Worm (Caenorhabditis elegans) whole organism, L1 larva: ENCODE results near the gene clec-257.
"Not testable (repeated sequence)": the region's sequence is repeated elsewhere in the genome, so short reads cannot be mapped to it uniquely, and the experiment has no call there.

Experiments
- ceh-8 ChIP-seq: fragments of 200-800 bp; sonication (Bioruptor generic); optimal IDR thresholded peaks from 2 replicates; lab custom pipeline; 2018; ENCODE audit warnings: mild to moderate bottlenecking, missing genetic modification characterization, moderate library complexity, missing compliant biosample characterization
- ceh-82 ChIP-seq, 3 experiments: fragments of 150-350 bp in 1 of 3; sonication (generic microtip) in 2 of 3; optimal IDR thresholded peaks; 2 replicates each; lab custom pipeline; 2014 to 2017; ENCODE audit warnings: missing biosample characterization in 3 of 3, missing genetic modification characterization in 3 of 3
- dsc-1 ChIP-seq: sonication (generic microtip); optimal IDR thresholded peaks from 2 replicates; lab custom pipeline; 2016; ENCODE audit warnings: mild to moderate bottlenecking, missing genetic modification characterization, missing compliant biosample characterization
- efl-1 ChIP-seq, 4 experiments: fragments of 150-350 bp; optimal IDR thresholded peaks in 3 of 4; peaks in 1 of 4; 1 replicate in 1 of 4; 2 replicates in 3 of 4; lab custom pipeline; 2014; ENCODE audit warnings: missing biosample characterization in 2 of 4, missing genetic modification characterization in 2 of 4, missing genetic modification reagents in 2 of 4
- efl-3 ChIP-seq: fragments of 200-800 bp; sonication (Bioruptor generic); optimal IDR thresholded peaks from 2 replicates; lab custom pipeline; 2018; ENCODE audit warnings: mild to moderate bottlenecking, missing genetic modification characterization, missing compliant biosample characterization
- egl-13 ChIP-seq: sonication (generic microtip); optimal IDR thresholded peaks from 2 replicates; lab custom pipeline; 2016; ENCODE audit warnings: missing genotype, missing genetic modification reagents, missing genetic modification characterization, missing compliant biosample characterization
- ets-5 ChIP-seq: fragments of 200-800 bp; sonication (Bioruptor generic); IDR thresholded peaks from 2 replicates; pipeline ENCODE4 v1.3.6; 2022; ENCODE audit warnings: missing genetic modification characterization, missing compliant biosample characterization
- fkh-4 ChIP-seq: sonication (generic microtip); optimal IDR thresholded peaks from 2 replicates; lab custom pipeline; 2016; ENCODE audit warnings: missing compliant biosample characterization, missing genetic modification characterization, borderline replicate concordance
- fos-1 ChIP-seq: fragments of 150-350 bp; optimal IDR thresholded peaks from 2 replicates; lab custom pipeline; 2014; ENCODE audit warnings: missing biosample characterization, missing genetic modification characterization
- grh-1 ChIP-seq: fragments of 200-800 bp; sonication (Bioruptor generic); IDR thresholded peaks from 2 replicates; pipeline ENCODE4 v1.3.6; 2022; ENCODE audit warnings: missing genetic modification reagents, missing genetic modification characterization, missing compliant biosample characterization
- hlh-17 ChIP-seq: fragments of 200-800 bp; sonication (Bioruptor generic); optimal IDR thresholded peaks from 2 replicates; lab custom pipeline; 2018; ENCODE audit warnings: missing genetic modification characterization, mild to moderate bottlenecking, missing compliant biosample characterization, moderate library complexity, borderline replicate concordance
- jun-1 ChIP-seq: fragments of 150-350 bp; optimal IDR thresholded peaks from 2 replicates; lab custom pipeline; 2014; ENCODE audit warnings: missing biosample characterization, missing genetic modification reagents, missing genetic modification characterization
- lir-3 ChIP-seq: sonication (generic microtip); optimal IDR thresholded peaks from 2 replicates; lab custom pipeline; 2016; ENCODE audit warnings: mild to moderate bottlenecking, missing genetic modification characterization, moderate library complexity, missing compliant biosample characterization; ENCODE audit not compliant: poor library complexity
- lsy-2 ChIP-seq, 2 experiments: fragments of 150-350 bp; optimal IDR thresholded peaks; 2 replicates each; lab custom pipeline; 2014; ENCODE audit warnings: missing biosample characterization in 2 of 2, missing genetic modification characterization in 2 of 2
- nhr-11 ChIP-seq: fragments of 150-350 bp; optimal IDR thresholded peaks from 2 replicates; lab custom pipeline; 2014; ENCODE audit warnings: missing biosample characterization, missing genetic modification characterization
- nhr-12 ChIP-seq: sonication (generic microtip); optimal IDR thresholded peaks from 2 replicates; lab custom pipeline; 2017; ENCODE audit warnings: missing biosample characterization, missing genetic modification characterization
- nhr-237 ChIP-seq: fragments of 150-350 bp; optimal IDR thresholded peaks from 2 replicates; lab custom pipeline; 2014; ENCODE audit warnings: missing biosample characterization, missing genetic modification characterization
- nhr-28 ChIP-seq: fragments of 150-350 bp; optimal IDR thresholded peaks from 2 replicates; lab custom pipeline; 2014; ENCODE audit warnings: missing biosample characterization, missing genetic modification characterization
- nhr-71 ChIP-seq: sonication (generic microtip); optimal IDR thresholded peaks from 2 replicates; lab custom pipeline; 2016; ENCODE audit warnings: mild to moderate bottlenecking, missing genetic modification characterization, moderate library complexity, missing compliant biosample characterization
- nhr-76 ChIP-seq: sonication (generic microtip); optimal IDR thresholded peaks from 2 replicates; lab custom pipeline; 2017; ENCODE audit warnings: missing biosample characterization, missing genetic modification characterization
- pag-3 ChIP-seq: sonication (generic microtip); optimal IDR thresholded peaks from 2 replicates; lab custom pipeline; 2017; ENCODE audit warnings: missing genetic modification characterization, mild to moderate bottlenecking, missing compliant biosample characterization, antibody characterized with exemption, borderline replicate concordance; ENCODE audit not compliant: insufficient read depth
- snu-23 ChIP-seq: sonication (generic microtip); optimal IDR thresholded peaks from 2 replicates; lab custom pipeline; 2016; ENCODE audit warnings: missing genetic modification characterization, missing compliant biosample characterization
- sox-4 ChIP-seq: sonication (generic microtip); optimal IDR thresholded peaks from 2 replicates; lab custom pipeline; 2016; ENCODE audit warnings: missing genetic modification characterization, missing compliant biosample characterization
- sptf-1 ChIP-seq: fragments of 150-350 bp; optimal IDR thresholded peaks from 2 replicates; lab custom pipeline; 2014; ENCODE audit warnings: missing biosample characterization, missing genetic modification characterization
- sup-37 ChIP-seq: fragments of 200-800 bp; sonication (Bioruptor generic); optimal IDR thresholded peaks from 2 replicates; lab custom pipeline; 2018; ENCODE audit warnings: mild to moderate bottlenecking, missing genetic modification characterization, missing compliant biosample characterization
- swsn-7 ChIP-seq: sonication (generic microtip); optimal IDR thresholded peaks from 2 replicates; lab custom pipeline; 2016; ENCODE audit warnings: missing genetic modification characterization, missing compliant biosample characterization
- unc-62 ChIP-seq: fragments of 150-350 bp; optimal IDR thresholded peaks from 2 replicates; lab custom pipeline; 2014; ENCODE audit warnings: missing biosample characterization, missing genetic modification reagents, missing genetic modification characterization
- unc-86 ChIP-seq: sonication (generic microtip); optimal IDR thresholded peaks from 2 replicates; lab custom pipeline; 2016; ENCODE audit warnings: missing genetic modification characterization, missing compliant biosample characterization
- xbp-1 ChIP-seq: sonication (generic microtip); optimal IDR thresholded peaks from 2 replicates; lab custom pipeline; 2016; ENCODE audit warnings: missing genetic modification characterization, missing compliant biosample characterization
- zip-4 ChIP-seq: fragments of 200-800 bp; sonication (Bioruptor generic); optimal IDR thresholded peaks from 2 replicates; lab custom pipeline; 2018; ENCODE audit warnings: mild to moderate bottlenecking, missing genetic modification characterization, moderate library complexity, missing compliant biosample characterization

clec-257 gene

DNA sequence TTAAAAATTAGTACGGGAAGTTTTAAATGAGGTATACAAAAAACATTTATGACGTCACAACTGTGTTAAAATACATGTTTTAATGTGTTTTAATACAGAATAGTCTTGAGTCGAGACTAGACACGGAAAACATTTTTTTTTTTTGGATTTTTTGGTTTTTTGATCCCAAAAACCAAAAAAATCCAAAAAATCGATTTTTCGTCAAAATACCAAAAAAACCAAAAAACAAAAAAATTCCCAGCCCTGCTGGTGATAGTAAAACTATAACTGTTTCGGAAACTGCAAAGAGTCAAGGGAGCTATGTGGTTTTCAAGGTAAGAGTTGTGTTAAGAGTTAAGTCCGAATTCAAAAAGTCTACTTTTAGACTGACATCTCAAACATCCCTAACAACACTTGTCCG, 11.8 kb upstream of the clec-257 start, which contains the start of gene F11D11.4:
F11D11.4 (plus strand) TSS at position 301 of the 400 bp plus-strand sequence.
- TF ChIP-seq dsc-1 (no peak), unc-62 (no peak), ceh-8 (GFP tag; lab: Kevin White, UChicago) (no peak), nhr-76 (no peak), ets-5 (GFP tag; lab: Robert Waterston, UW) (no peak), sup-37 (GFP tag; lab: Kevin White, UChicago) (no peak), swsn-7 (no peak), fos-1 (tag; lab: Kevin White, UChicago) (no peak)
- TF ChIP-seq, all 84 proteins: peak for 0

DNA sequence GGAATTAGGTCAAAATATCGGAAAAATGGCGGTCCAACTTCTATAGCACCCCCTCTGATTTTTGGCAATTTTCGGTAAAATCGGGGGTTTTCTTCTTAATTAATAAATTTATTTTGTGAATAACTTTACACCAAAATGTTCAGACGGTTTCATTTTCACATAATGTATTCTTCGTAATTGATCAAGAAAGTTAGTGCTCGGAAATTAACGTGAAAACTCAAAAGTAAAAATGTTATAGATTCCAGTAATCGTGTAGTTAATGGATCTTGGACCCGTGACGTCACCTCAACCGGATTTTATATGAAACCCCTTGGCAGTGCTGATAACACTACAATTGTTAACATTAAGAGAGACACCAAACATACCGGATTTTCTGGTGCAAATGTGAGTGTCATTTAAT, 10.8 kb upstream of the clec-257 start, which contains the start of gene F11D11.22:
F11D11.22 (plus strand) TSS at position 301 of the 400 bp plus-strand sequence.
- not testable (repeated sequence) for TF ChIP-seq xbp-1 (tag; lab: Kevin White, UChicago); zip-4 (GFP tag; lab: Kevin White, UChicago); unc-86 (tag; lab: Kevin White, UChicago)
- TF ChIP-seq, all 84 proteins: peak for 0; not testable (repeated sequence) for 84

DNA sequence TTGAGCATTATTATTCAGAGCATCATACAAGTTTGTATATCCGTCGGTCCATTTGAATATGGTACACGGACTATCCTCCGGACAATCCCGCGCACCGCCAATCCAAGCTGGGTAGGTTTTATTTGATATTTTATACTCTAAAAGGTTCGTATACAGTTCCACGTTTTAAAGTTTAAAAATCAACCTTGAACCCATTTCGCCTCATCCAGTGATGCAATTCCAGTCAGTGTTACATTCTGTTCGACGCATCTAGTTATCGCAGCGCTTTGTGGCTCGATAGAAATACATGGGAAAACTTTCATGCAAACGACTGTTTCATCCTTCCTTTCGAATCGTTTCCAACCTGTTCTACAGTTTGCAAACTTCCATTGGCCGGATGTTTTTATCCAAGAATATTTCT, 3.0 kb upstream of the clec-257 start:
- TF ChIP-seq nhr-71 (tag; lab: Kevin White, UChicago) (no peak), grh-1 (GFP tag; lab: Robert Waterston, UW) (no peak), ceh-82 (tag; optimal IDR thresholded peaks at IDR 0.05; lab: Kevin White, UChicago) (no peak), nhr-11 (tag; lab: Kevin White, UChicago) (no peak), nhr-237 (tag; lab: Kevin White, UChicago) (no peak), pag-3 (tag; lab: Kevin White, UChicago) (no peak), sptf-1 (tag; lab: Kevin White, UChicago) (no peak), hlh-17 (GFP tag; lab: Kevin White, UChicago) (no peak), fkh-4 (tag; lab: Kevin White, UChicago) (no peak)
- TF ChIP-seq, all 84 proteins: peak for 0

DNA sequence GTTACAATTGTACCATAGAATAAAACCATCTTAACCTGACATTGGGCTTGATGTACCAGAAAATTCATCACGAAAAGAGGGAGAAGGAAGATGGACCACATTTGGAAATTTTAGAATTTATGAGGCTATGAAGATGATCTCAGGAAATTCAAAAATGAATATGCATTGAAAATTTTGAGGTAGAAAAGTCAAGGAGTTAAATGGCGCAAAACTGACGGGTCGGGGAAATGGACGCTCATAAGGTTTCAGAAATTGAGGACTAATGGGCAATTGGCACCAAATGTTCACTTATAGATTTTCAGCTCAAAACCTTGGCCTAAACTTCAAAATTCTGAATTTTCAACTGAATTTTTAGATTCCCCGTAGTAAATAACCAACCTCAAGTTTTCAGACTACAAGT, 2.2 kb upstream of the clec-257 start, which contains the start of gene clec-255:
clec-255 (minus strand) TSS at position 101 of the 400 bp plus-strand sequence.
- no peak for TF ChIP-seq xbp-1 (tag; lab: Kevin White, UChicago)
- no peak for TF ChIP-seq efl-3
- TF ChIP-seq nhr-237 (tag; lab: Kevin White, UChicago) = no peak
- TF ChIP-seq jun-1 (tag; lab: Kevin White, UChicago) = no peak
- TF ChIP-seq nhr-28 (tag; lab: Kevin White, UChicago) = no peak
- TF ChIP-seq nhr-12 (tag; lab: Kevin White, UChicago) = no peak
- no peak for TF ChIP-seq snu-23 (GFP tag; lab: Kevin White, UChicago)

DNA sequence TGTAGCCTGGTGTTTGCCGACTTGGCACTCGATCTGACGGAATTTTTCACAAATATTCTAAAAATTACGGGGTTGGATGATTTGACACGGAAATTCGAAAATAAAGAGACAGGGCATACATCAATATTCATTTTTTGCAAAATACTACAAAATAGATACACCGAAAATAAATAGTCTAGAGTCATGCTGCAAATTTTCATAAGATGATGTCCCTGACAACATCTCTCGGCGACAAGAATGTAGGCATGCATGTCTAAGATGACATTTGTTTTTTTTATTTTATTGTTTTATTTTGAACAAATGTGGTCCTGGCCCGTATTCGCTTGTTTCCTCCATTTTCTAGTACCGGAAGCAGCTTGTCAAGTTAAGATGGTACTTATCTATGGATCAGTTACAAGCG, 1.5 kb upstream of the clec-257 start, which contains the start of gene clec-256:
clec-256 (plus strand) TSS at position 301 of the 400 bp plus-strand sequence.
- no peak for TF ChIP-seq lir-3
- TF ChIP-seq efl-1 (optimal IDR thresholded peaks at IDR 0.05; lab: Kevin White, UChicago) = no peak
- TF ChIP-seq efl-1 (GFP tag; optimal IDR thresholded peaks at IDR 0.05 in 1 of 2; lab: Kevin White, UChicago) = no peak
- TF ChIP-seq sup-37 (GFP tag; lab: Kevin White, UChicago) = no peak
- TF ChIP-seq lsy-2 (tag; optimal IDR thresholded peaks at IDR 0.05; lab: Kevin White, UChicago) = no peak
- TF ChIP-seq dsc-1 = no peak
- TF ChIP-seq sox-4 = no peak
- TF ChIP-seq pag-3 (tag; lab: Kevin White, UChicago) = no peak
- no peak for TF ChIP-seq egl-13 (tag; lab: Kevin White, UChicago)
